Worm (Caenorhabditis elegans): ENCODE results near the gene F59B10.3.

Gene F59B10.3

DNA sequence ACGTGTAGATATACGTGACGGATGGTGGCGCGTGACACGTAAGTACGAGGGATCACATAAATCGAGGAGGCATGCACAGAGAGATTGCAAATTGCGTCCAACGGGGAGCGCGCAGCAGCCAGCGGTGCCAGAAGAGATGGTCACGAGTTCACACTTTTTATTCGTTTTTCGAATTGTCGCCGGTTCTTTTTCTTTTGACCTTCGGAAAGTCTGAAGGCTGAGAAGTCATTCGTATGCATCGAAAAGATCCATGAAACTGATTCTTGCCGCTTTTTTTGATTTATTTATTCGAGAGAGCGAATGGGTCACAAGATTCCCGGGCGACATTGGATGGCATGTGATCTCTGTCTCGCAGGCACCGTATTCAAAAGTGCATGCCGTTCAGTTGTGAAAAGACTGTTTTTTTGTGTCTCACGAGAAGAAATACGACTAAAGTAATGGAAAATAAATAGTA lies 48.6 kb downstream of the F59B10.3 start (continued):
- TF ChIP-seq nhr-11 (tag; optimal IDR thresholded peaks at IDR 0.05), result no peak
- TF ChIP-seq R02D3.7 (tag; optimal IDR thresholded peaks at IDR 0.05), result no peak
- no peak for TF ChIP-seq elt-2 (tag; optimal IDR thresholded peaks at IDR 0.05)
- TF ChIP-seq hmg-11 (tag; optimal IDR thresholded peaks at IDR 0.05), result no peak
- no peak for TF ChIP-seq elt-3 (tag; optimal IDR thresholded peaks at IDR 0.05)

- peak; percentile 0 for TF ChIP-seq elt-1 (tag; optimal IDR thresholded peaks at IDR 0.05)
- no peak for TF ChIP-seq jun-1 (tag; optimal IDR thresholded peaks at IDR 0.05)
- TF ChIP-seq nhr-11 (tag; optimal IDR thresholded peaks at IDR 0.05), result no peak
- TF ChIP-seq mml-1 (tag; optimal IDR thresholded peaks at IDR 0.05), result no peak
- peak; percentile 40 for TF ChIP-seq nhr-43 (tag; optimal IDR thresholded peaks at IDR 0.05; ENCODE audit: poor library complexity, severe bottlenecking)
- peak; percentile 14 for TF ChIP-seq nhr-23 (tag; optimal IDR thresholded peaks at IDR 0.05)
- TF ChIP-seq ama-1 (optimal IDR thresholded peaks at IDR 0.05), result peak; percentile 68
- no peak for TF ChIP-seq egl-27 (tag; optimal IDR thresholded peaks at IDR 0.05)
- peak; percentile 21 for TF ChIP-seq pha-4 (tag; optimal IDR thresholded peaks at IDR 0.05)
- peak; percentile 65 for TF ChIP-seq pqm-1 (tag; optimal IDR thresholded peaks at IDR 0.05)
- TF ChIP-seq nhr-237 (tag; optimal IDR thresholded peaks at IDR 0.05), result no peak
- no peak for TF ChIP-seq mdl-1 (tag; optimal IDR thresholded peaks at IDR 0.05)
- TF ChIP-seq fos-1 (tag; optimal IDR thresholded peaks at IDR 0.05), result no peak
- TF ChIP-seq elt-2 (tag; optimal IDR thresholded peaks at IDR 0.05), result peak; percentile 71
Observed at ce11 chrII:10559671-10560184, 49.4 kb downstream of the F59B10.3 start.
